Worm (Caenorhabditis elegans) whole organism, L4/young adult: ENCODE measurements around the gene F15H10.10.

Source experiments
- W03F9.2 ChIP-seq: fragments of 150-350 bp; optimal IDR thresholded peaks from 2 replicates; lab custom pipeline; 2014; ENCODE audit warnings: missing biosample characterization, missing genetic modification characterization
- dao-5 ChIP-seq: sonication (generic microtip); optimal IDR thresholded peaks from 2 replicates; lab custom pipeline; 2016; ENCODE audit warnings: missing genotype, missing genetic modification characterization, moderate library complexity, missing compliant biosample characterization
- him-1 ChIP-seq: sonication (generic microtip); optimal IDR thresholded peaks from 2 replicates; lab custom pipeline; 2016; ENCODE audit warnings: missing genotype, missing genetic modification reagents, missing genetic modification characterization, missing compliant biosample characterization

ce11 chrV:10388318-10388717 is 28.5 kb downstream of the F15H10.10 start, which contains the start of gene AC3.5:
- no peak for TF ChIP-seq him-1 (tag; lab: Kevin White, UChicago)
- no peak for TF ChIP-seq W03F9.2
- TF ChIP-seq dao-5 (tag; lab: Kevin White, UChicago) = no peak
